Fruit fly (Drosophila melanogaster) whole organism, wandering third instar larva: ENCODE data around the gene Septin4.

ENCODE experiments used
- Hr78 ChIP-seq: fragments of >200 bp; optimal IDR thresholded peaks from 2 replicates; lab custom pipeline; 2017; ENCODE audit warnings: missing biosample characterization, missing genetic modification characterization
- usp ChIP-seq: fragments of >200 bp; optimal IDR thresholded peaks from 2 replicates; lab custom pipeline; 2017; ENCODE audit warnings: missing biosample characterization, missing genetic modification characterization

- TF ChIP-seq Hr78 (no peak), usp (GFP tag; lab: Kevin White, UChicago) (no peak)
These were observed 496 bp downstream of the Septin4 start for dm6 chrX:16694477-16694876.
